Fruit fly (Drosophila melanogaster) Kc167 (cell line): ENCODE results near the gene CG10738.

ENCODE experiments used
- psq ChIP-seq: fragments of >200 bp; optimal IDR thresholded peaks from 2 replicates; lab custom pipeline; 2017; ENCODE audit warnings: missing external identifiers
- ttk ChIP-seq: sonication (Bioruptor generic); optimal IDR thresholded peaks from 2 replicates; lab custom pipeline; 2017; ENCODE audit warnings: missing external identifiers

- TF ChIP-seq ttk (lab: Kevin White, UChicago) (no peak), psq (lab: Kevin White, UChicago) (no peak)
These were observed 40.2 kb downstream of the CG10738 start for dm6 chr3L:13490689-13491348.
